Worm (Caenorhabditis elegans) whole organism, late embryonic: Measurements from ENCODE around the gene W09G12.7.

Source experiments
- ahr-1 ChIP-seq: sonication (generic microtip); optimal IDR thresholded peaks from 2 replicates; lab custom pipeline; 2016; ENCODE audit warnings: missing genetic modification characterization, missing compliant biosample characterization
- fkh-6 ChIP-seq: sonication (generic microtip); optimal IDR thresholded peaks from 2 replicates; lab custom pipeline; 2016; ENCODE audit warnings: missing genetic modification characterization, missing compliant biosample characterization
- unc-86 ChIP-seq: sonication (generic microtip); optimal IDR thresholded peaks from 2 replicates; lab custom pipeline; 2016; ENCODE audit warnings: missing genetic modification characterization, missing compliant biosample characterization

DNA sequence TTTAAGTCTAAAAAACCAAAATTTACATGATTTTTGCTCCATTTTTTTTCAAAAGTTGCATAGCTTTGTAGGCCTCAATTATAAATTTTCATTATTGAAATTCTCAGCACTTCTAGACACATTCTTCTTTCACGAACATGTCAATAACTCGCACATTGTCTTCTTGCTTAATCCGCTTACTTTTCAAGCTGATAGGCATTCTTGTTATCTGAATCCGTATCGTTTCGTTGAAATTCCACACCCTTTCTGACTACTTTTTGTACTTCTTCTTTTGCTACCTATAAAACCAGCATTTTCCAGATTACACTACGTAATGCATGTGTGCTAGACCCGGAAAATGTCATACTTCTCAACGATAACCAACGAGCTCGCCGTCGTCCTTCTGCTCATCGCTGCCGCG lies 12.6 kb upstream of the W09G12.7 start, which contains the start of gene W09G12.9:
- TF ChIP-seq fkh-6 (tag; lab: Kevin White, UChicago) (no peak), ahr-1 (tag; lab: Kevin White, UChicago) (no peak), unc-86 (tag; lab: Kevin White, UChicago) (no peak)
